Fruit fly (Drosophila melanogaster) Kc167 (cell line): Measurements from ENCODE around the gene CG15144.

Experiments
- Myc ChIP-seq: fragments of >200 bp; optimal IDR thresholded peaks from 2 replicates; lab custom pipeline; 2017; ENCODE audit warnings: missing external identifiers
- h ChIP-seq: fragments of >200 bp; optimal IDR thresholded peaks from 3 replicates; lab custom pipeline; 2018; ENCODE audit warnings: missing external identifiers
- psq ChIP-seq: fragments of >200 bp; optimal IDR thresholded peaks from 2 replicates; lab custom pipeline; 2017; ENCODE audit warnings: missing external identifiers

- TF ChIP-seq h (lab: Kevin White, UChicago) (no peak), psq (lab: Kevin White, UChicago) (no peak), Myc (lab: Kevin White, UChicago) (no peak)
Observed at dm6 chr2L:17498721-17499120, 30.2 kb downstream of the CG15144 start, which contains the start of gene CG15142.
